Comparison of ENCODE assay signal across 2 fruit fly cellular contexts in genomic region chrX:23071237-23071688, dm6.
TF ChIP-seq lines count a peak whose summit lies in the region.

No protein-coding gene starts in this region.

TF ChIP-seq in whole organism, embryonic, 481 proteins besides CTCF, POLR2A, EP300 and RAD21 (continued from another document and continues in another):
- TF ChIP-seq CG9727 (GFP tag; optimal IDR thresholded peaks at IDR 0.05; lab: Kevin White, UChicago) = no peak
- TF ChIP-seq amos (GFP tag; IDR thresholded peaks at IDR 0.05; lab: Robert Waterston, UW; ENCODE audit: partially characterized antibody) = no peak
- TF ChIP-seq H2.0 (GFP tag; IDR thresholded peaks at IDR 0.05; lab: Robert Waterston, UW) = no peak
- TF ChIP-seq HmgZ (tag; optimal IDR thresholded peaks at IDR 0.05; lab: Kevin White, UChicago) = no peak
- TF ChIP-seq phol (tag; optimal IDR thresholded peaks at IDR 0.05; lab: Kevin White, UChicago) = peak; percentile 44
- peak; percentile 34 for TF ChIP-seq Oli (tag; optimal IDR thresholded peaks at IDR 0.05; lab: Kevin White, UChicago)
- no peak for TF ChIP-seq lmd (GFP tag; IDR thresholded peaks at IDR 0.05; lab: Robert Waterston, UW)
- TF ChIP-seq GATAe (GFP tag; conservative IDR thresholded peaks at IDR 0.05; lab: Robert Waterston, UW) = no peak
- TF ChIP-seq bigmax (GFP tag; optimal IDR thresholded peaks at IDR 0.05; lab: Kevin White, UChicago) = no peak
- no peak for TF ChIP-seq CG6654 (GFP tag; optimal IDR thresholded peaks at IDR 0.05; lab: Kevin White, UChicago)
- peak; percentile 22 for TF ChIP-seq CG12391 (tag; optimal IDR thresholded peaks at IDR 0.05; lab: Kevin White, UChicago)
- no peak for TF ChIP-seq CG18599 (GFP tag; optimal IDR thresholded peaks at IDR 0.05; lab: Kevin White, UChicago)
- TF ChIP-seq CG7271 (tag; optimal IDR thresholded peaks at IDR 0.05; lab: Kevin White, UChicago) = no peak
- TF ChIP-seq Stat92E (GFP tag; optimal IDR thresholded peaks at IDR 0.05; lab: Kevin White, UChicago) = no peak
- no peak for TF ChIP-seq ac (GFP tag; optimal IDR thresholded peaks at IDR 0.05; lab: Kevin White, UChicago)
- no peak for TF ChIP-seq CG10267 (tag; optimal IDR thresholded peaks at IDR 0.05; lab: Kevin White, UChicago)
- TF ChIP-seq BtbVII (GFP tag; optimal IDR thresholded peaks at IDR 0.05; lab: Kevin White, UChicago) = no peak
- TF ChIP-seq bsh (GFP tag; optimal IDR thresholded peaks at IDR 0.05; lab: Kevin White, UChicago) = peak in 1 of 2 experiments; percentile 18
- peak; percentile 6 for TF ChIP-seq zf30C (GFP tag; optimal IDR thresholded peaks at IDR 0.05; lab: Kevin White, UChicago)
- no peak for TF ChIP-seq ato (GFP tag; IDR thresholded peaks at IDR 0.05; lab: Robert Waterston, UW; ENCODE audit: partially characterized antibody)
- peak; percentile 16 for TF ChIP-seq CG10209 (GFP tag; optimal IDR thresholded peaks at IDR 0.05; lab: Kevin White, UChicago)
- peak in 1 of 2 experiments; percentile 41 for TF ChIP-seq Hr51 (GFP tag; optimal IDR thresholded peaks at IDR 0.05; lab: Kevin White, UChicago)
- no peak for TF ChIP-seq Mad (GFP tag; optimal IDR thresholded peaks at IDR 0.05; lab: Kevin White, UChicago)
- TF ChIP-seq Ssrp (tag; optimal IDR thresholded peaks at IDR 0.05; lab: Kevin White, UChicago) = peak; percentile 36
- TF ChIP-seq CG4404 (GFP tag; IDR thresholded peaks at IDR 0.05; lab: Robert Waterston, UW) = no peak
- TF ChIP-seq CG18262 (tag; optimal IDR thresholded peaks at IDR 0.05; lab: Kevin White, UChicago) = peak; percentile 21
- TF ChIP-seq Poxn (GFP tag; IDR thresholded peaks at IDR 0.05; lab: Robert Waterston, UW) = no peak
- no peak for TF ChIP-seq prd (optimal IDR thresholded peaks at IDR 0.05; lab: Kevin White, UChicago)
- 0 out of 3 replicates have a peak, but pooled peaks have one; percentile 19 for TF ChIP-seq prd (GFP tag; IDR thresholded peaks at IDR 0.05; lab: Robert Waterston, UW)
- TF ChIP-seq tup (GFP tag; optimal IDR thresholded peaks at IDR 0.05; lab: Kevin White, UChicago) = no peak
- TF ChIP-seq HLH4C (GFP tag; IDR thresholded peaks at IDR 0.05; lab: Robert Waterston, UW; ENCODE audit: partially characterized antibody) = no peak
- no peak for TF ChIP-seq CG4617 (GFP tag; optimal IDR thresholded peaks at IDR 0.05; lab: Kevin White, UChicago; ENCODE audit: borderline replicate concordance)
- no peak for TF ChIP-seq CG15479 (GFP tag; optimal IDR thresholded peaks at IDR 0.05; lab: Kevin White, UChicago)
- TF ChIP-seq CG4360 (GFP tag; IDR thresholded peaks at IDR 0.05; lab: Robert Waterston, UW) = no peak
- TF ChIP-seq fd96Cb (tag; optimal IDR thresholded peaks at IDR 0.05; lab: Kevin White, UChicago) = peak; percentile 24
- no peak for TF ChIP-seq CG10543 (GFP tag; optimal IDR thresholded peaks at IDR 0.05; lab: Kevin White, UChicago)
- peak; percentile 16 for TF ChIP-seq CG4424 (GFP tag; optimal IDR thresholded peaks at IDR 0.05; lab: Kevin White, UChicago)
- TF ChIP-seq slp2 (GFP tag; optimal IDR thresholded peaks at IDR 0.05; lab: Kevin White, UChicago) = no peak
- TF ChIP-seq CG32767 (GFP tag; IDR thresholded peaks at IDR 0.05; lab: Robert Waterston, UW) = no peak
- TF ChIP-seq CG10979 (tag; optimal IDR thresholded peaks at IDR 0.05; lab: Kevin White, UChicago) = peak; percentile 19
- TF ChIP-seq CG8388 (GFP tag; optimal IDR thresholded peaks at IDR 0.05; lab: Kevin White, UChicago) = no peak
- no peak for TF ChIP-seq zfh1 (GFP tag; IDR thresholded peaks at IDR 0.05; lab: Robert Waterston, UW)
- no peak for TF ChIP-seq ttk (GFP tag; IDR thresholded peaks at IDR 0.05; lab: Robert Waterston, UW)
- no peak for TF ChIP-seq ken (GFP tag; IDR thresholded peaks at IDR 0.05; lab: Robert Waterston, UW)
- no peak for TF ChIP-seq CG15696 (tag; optimal IDR thresholded peaks at IDR 0.05; lab: Kevin White, UChicago)
- no peak for TF ChIP-seq Bdp1 (GFP tag; optimal IDR thresholded peaks at IDR 0.05; lab: Kevin White, UChicago)
- peak; percentile 16 for TF ChIP-seq CG13424 (tag; optimal IDR thresholded peaks at IDR 0.05; lab: Kevin White, UChicago)
- TF ChIP-seq hth (optimal IDR thresholded peaks at IDR 0.05; lab: Kevin White, UChicago) = no peak
- TF ChIP-seq CG4707 (GFP tag; optimal IDR thresholded peaks at IDR 0.05; lab: Kevin White, UChicago) = no peak
- TF ChIP-seq Hr3 (GFP tag; optimal IDR thresholded peaks at IDR 0.05; lab: Kevin White, UChicago) = peak; percentile 25
- no peak for TF ChIP-seq Hmr (GFP tag; optimal IDR thresholded peaks at IDR 0.05; lab: Kevin White, UChicago)
- TF ChIP-seq CG17361 (GFP tag; IDR thresholded peaks at IDR 0.05; lab: Robert Waterston, UW) = peak; percentile 54; the same call in 2 of the 3 replicates
- TF ChIP-seq CG7786 (GFP tag; optimal IDR thresholded peaks at IDR 0.05; lab: Kevin White, UChicago) = no peak
- TF ChIP-seq CG17359 (tag; optimal IDR thresholded peaks at IDR 0.05; lab: Kevin White, UChicago) = no peak
- TF ChIP-seq lola (GFP tag; optimal IDR thresholded peaks at IDR 0.05; lab: Kevin White, UChicago) = peak in 1 of 3 experiments; percentile 10
- TF ChIP-seq CG14710 (tag; optimal IDR thresholded peaks at IDR 0.05; lab: Kevin White, UChicago) = peak; percentile 1
- TF ChIP-seq crp (GFP tag; optimal IDR thresholded peaks at IDR 0.05; lab: Kevin White, UChicago) = no peak
- no peak for TF ChIP-seq CG2199 (GFP tag; IDR thresholded peaks at IDR 0.05; lab: Robert Waterston, UW)
- no peak for TF ChIP-seq CG17802 (tag; optimal IDR thresholded peaks at IDR 0.05; lab: Kevin White, UChicago)
- no peak for TF ChIP-seq gce (GFP tag; IDR thresholded peaks at IDR 0.05; lab: Robert Waterston, UW)
- no peak for TF ChIP-seq pros (GFP tag; optimal IDR thresholded peaks at IDR 0.05; lab: Kevin White, UChicago)
- TF ChIP-seq CG3407 (GFP tag; optimal IDR thresholded peaks at IDR 0.05; lab: Kevin White, UChicago) = no peak
- peak; percentile 86 for TF ChIP-seq Deaf1 (tag; optimal IDR thresholded peaks at IDR 0.05; lab: Kevin White, UChicago)
- no peak for TF ChIP-seq CG7357 (GFP tag; IDR thresholded peaks at IDR 0.05; lab: Robert Waterston, UW)
- no peak for TF ChIP-seq mam (GFP tag; optimal IDR thresholded peaks at IDR 0.05; lab: Kevin White, UChicago)
- peak; percentile 66 for TF ChIP-seq sens (GFP tag; lab: Kevin White, UChicago)
- no peak for TF ChIP-seq Hr78 (GFP tag; optimal IDR thresholded peaks at IDR 0.05; lab: Kevin White, UChicago)
- peak; percentile 16 for TF ChIP-seq CG30403 (GFP tag; optimal IDR thresholded peaks at IDR 0.05; lab: Kevin White, UChicago)
- no peak for TF ChIP-seq ranshi (GFP tag; IDR thresholded peaks at IDR 0.05; lab: Robert Waterston, UW)

TF ChIP-seq in whole organism, prepupa, 60 proteins besides CTCF, POLR2A, EP300 and RAD21 (continued from another document):
- TF ChIP-seq achi (GFP tag; optimal IDR thresholded peaks at IDR 0.05; lab: Kevin White, UChicago) (peak; percentile 60), CG34406 (GFP tag; optimal IDR thresholded peaks at IDR 0.05; lab: Kevin White, UChicago) (peak; percentile 42), spab (GFP tag; optimal IDR thresholded peaks at IDR 0.05; lab: Kevin White, UChicago) (peak; percentile 9), CG8319 (GFP tag; optimal IDR thresholded peaks at IDR 0.05; lab: Kevin White, UChicago) (peak; percentile 14), Eip78C (GFP tag; lab: Kevin White, UChicago) (peak; percentile 92), fkh (GFP tag; optimal IDR thresholded peaks at IDR 0.05; lab: Kevin White, UChicago) (no peak), CG10631 (GFP tag; optimal IDR thresholded peaks at IDR 0.05; lab: Kevin White, UChicago) (peak; percentile 64), dac (GFP tag; optimal IDR thresholded peaks at IDR 0.05; lab: Kevin White, UChicago) (peak; percentile 36), CG3919 (GFP tag; optimal IDR thresholded peaks at IDR 0.05; lab: Kevin White, UChicago) (peak; percentile 66), svp (GFP tag; lab: Kevin White, UChicago) (peak; percentile 59), Ets21C (GFP tag; optimal IDR thresholded peaks at IDR 0.05; lab: Kevin White, UChicago) (no peak), dsx (GFP tag; optimal IDR thresholded peaks at IDR 0.05; lab: Kevin White, UChicago; ENCODE audit: poor library complexity, severe bottlenecking) (no peak), Eip93F (GFP tag; optimal IDR thresholded peaks at IDR 0.05; lab: Kevin White, UChicago) (no peak), CG6792 (GFP tag; optimal IDR thresholded peaks at IDR 0.05; lab: Kevin White, UChicago) (peak; percentile 10), vri (GFP tag; optimal IDR thresholded peaks at IDR 0.05; lab: Kevin White, UChicago) (no peak), Sox102F (GFP tag; optimal IDR thresholded peaks at IDR 0.05; lab: Kevin White, UChicago) (peak; percentile 25), fd85E (GFP tag; optimal IDR thresholded peaks at IDR 0.05; lab: Kevin White, UChicago) (no peak), CG8119 (GFP tag; IDR thresholded peaks at IDR 0.05; lab: Robert Waterston, UW) (peak; percentile 46; the same call in 1 of the 3 replicates), Gug (GFP tag; IDR thresholded peaks at IDR 0.05; lab: Robert Waterston, UW) (no peak), CG6163 (GFP tag; IDR thresholded peaks at IDR 0.05; lab: Robert Waterston, UW) (no peak), CG6808 (GFP tag; optimal IDR thresholded peaks at IDR 0.05; lab: Kevin White, UChicago) (peak; percentile 11), OdsH (GFP tag; optimal IDR thresholded peaks at IDR 0.05; lab: Kevin White, UChicago) (peak; percentile 54), CG11762 (GFP tag; optimal IDR thresholded peaks at IDR 0.05; lab: Kevin White, UChicago; ENCODE audit: insufficient read depth) (peak; percentile 6), esn (GFP tag; optimal IDR thresholded peaks at IDR 0.05; lab: Kevin White, UChicago) (peak; percentile 56), CG1621 (tag; optimal IDR thresholded peaks at IDR 0.05; lab: Kevin White, UChicago) (no peak), cyc (GFP tag; optimal IDR thresholded peaks at IDR 0.05; lab: Kevin White, UChicago) (peak; percentile 48), Sox15 (GFP tag; optimal IDR thresholded peaks at IDR 0.05; lab: Kevin White, UChicago) (peak; percentile 20), CG4318 (GFP tag; optimal IDR thresholded peaks at IDR 0.05; lab: Kevin White, UChicago) (peak; percentile 72), CG15336 (GFP tag; IDR thresholded peaks at IDR 0.05; lab: Robert Waterston, UW) (peak; percentile 52; the same call in 1 of the 2 replicates), acj6 (GFP tag; optimal IDR thresholded peaks at IDR 0.05; lab: Kevin White, UChicago) (peak; percentile 49), pdm3 (GFP tag; optimal IDR thresholded peaks at IDR 0.05; lab: Kevin White, UChicago) (peak; percentile 57), CG16779 (tag; optimal IDR thresholded peaks at IDR 0.05; lab: Kevin White, UChicago) (no peak), CG8632 (GFP tag; optimal IDR thresholded peaks at IDR 0.05; lab: Kevin White, UChicago) (peak; percentile 49), Sox14 (GFP tag; optimal IDR thresholded peaks at IDR 0.05; lab: Kevin White, UChicago) (peak; percentile 14), CG6276 (GFP tag; optimal IDR thresholded peaks at IDR 0.05; lab: Kevin White, UChicago) (peak; percentile 35), lz (GFP tag; optimal IDR thresholded peaks at IDR 0.05; lab: Kevin White, UChicago) (peak; percentile 29)
